Fruit fly (Drosophila melanogaster) whole organism, embryonic: Measurements from ENCODE around the gene CG34348.

Experiments
- ATbp ChIP-seq: fragments of 200-800 bp; sonication (Bioruptor generic); optimal IDR thresholded peaks from 2 replicates; lab custom pipeline; 2017; ENCODE audit warnings: missing biosample characterization, mild to moderate bottlenecking, missing genetic modification characterization, missing genetic modification reagents
- Aef1 ChIP-seq: fragments of 200-800 bp; sonication (Bioruptor generic); IDR thresholded peaks from 3 replicates; pipeline ENCODE4 v1.3.6; 2022; ENCODE audit warnings: missing biosample characterization, missing genetic modification characterization
- CG10959 ChIP-seq: fragments of 200-800 bp; sonication (Bioruptor generic); IDR thresholded peaks from 2 replicates; pipeline ENCODE4 v1.3.6; 2022; ENCODE audit warnings: missing biosample characterization, missing genetic modification characterization
- CG11093 ChIP-seq: fragments of 200-800 bp; sonication (Bioruptor generic); IDR thresholded peaks from 3 replicates; pipeline ENCODE4 v1.3.6; 2022; ENCODE audit warnings: missing biosample characterization, missing genetic modification characterization
- CG11398 ChIP-seq: fragments of 200-800 bp; sonication (Bioruptor generic); optimal IDR thresholded peaks from 2 replicates; lab custom pipeline; 2016; ENCODE audit warnings: missing biosample characterization, missing genetic modification characterization
- CG12219 ChIP-seq: fragments of 200-800 bp; sonication (Bioruptor generic); optimal IDR thresholded peaks from 3 replicates; lab custom pipeline; 2018; ENCODE audit warnings: missing biosample characterization, mild to moderate bottlenecking, missing genetic modification characterization
- CG13624 ChIP-seq: fragments of 200-800 bp; sonication (Bioruptor generic); optimal IDR thresholded peaks from 2 replicates; lab custom pipeline; 2016; ENCODE audit warnings: missing biosample characterization, missing genetic modification characterization
- CG13775 ChIP-seq: fragments of 200-800 bp; sonication (Bioruptor generic); optimal IDR thresholded peaks from 3 replicates; lab custom pipeline; 2017; ENCODE audit warnings: missing biosample characterization, mild to moderate bottlenecking, missing genetic modification characterization
- CG14014 ChIP-seq: fragments of 200-800 bp; sonication (Bioruptor generic); IDR thresholded peaks from 2 replicates; pipeline ENCODE4 v1.3.6; 2022; ENCODE audit warnings: missing biosample characterization, missing genetic modification characterization
- CG14860 ChIP-seq: fragments of 200-800 bp; sonication (Bioruptor generic); IDR thresholded peaks from 3 replicates; pipeline ENCODE4 v1.3.6; 2022; ENCODE audit warnings: missing biosample characterization, missing genetic modification characterization; ENCODE audit not compliant: partially characterized antibody
- CG1529 ChIP-seq: fragments of 200-800 bp; sonication (Bioruptor generic); optimal IDR thresholded peaks from 3 replicates; lab custom pipeline; 2018; ENCODE audit warnings: missing biosample characterization, missing genetic modification characterization
- CG16813 ChIP-seq: fragments of 200-800 bp; sonication (Bioruptor generic); IDR thresholded peaks from 3 replicates; pipeline ENCODE4 v1.3.6; 2022; ENCODE audit warnings: missing biosample characterization, missing genetic modification characterization; ENCODE audit not compliant: partially characterized antibody
- CG2202 ChIP-seq: fragments of 200-800 bp; sonication (Bioruptor generic); optimal IDR thresholded peaks from 2 replicates; lab custom pipeline; 2018; ENCODE audit warnings: missing biosample characterization, mild to moderate bottlenecking, missing genetic modification characterization
- CG3163 ChIP-seq: fragments of 200-800 bp; sonication (Bioruptor generic); optimal IDR thresholded peaks from 3 replicates; lab custom pipeline; 2016; ENCODE audit warnings: missing biosample characterization, missing genetic modification characterization
- CG42726 ChIP-seq: fragments of 200-800 bp; sonication (Bioruptor generic); IDR thresholded peaks from 2 replicates; pipeline ENCODE4 v1.3.6; 2022; ENCODE audit warnings: missing biosample characterization, missing genetic modification characterization; ENCODE audit not compliant: partially characterized antibody
- CG4617 ChIP-seq: fragments of 200-800 bp; sonication (Bioruptor generic); optimal IDR thresholded peaks from 3 replicates; lab custom pipeline; 2016; ENCODE audit warnings: missing biosample characterization, missing genetic modification characterization, borderline replicate concordance
- CG5245 ChIP-seq: fragments of 200-800 bp; sonication (Bioruptor generic); optimal IDR thresholded peaks from 3 replicates; lab custom pipeline; 2016; ENCODE audit warnings: missing biosample characterization, missing genetic modification characterization
- CG6854 ChIP-seq: fragments of 200-800 bp; sonication (Bioruptor generic); optimal IDR thresholded peaks from 3 replicates; lab custom pipeline; 2017; ENCODE audit warnings: missing biosample characterization, mild to moderate bottlenecking, missing genetic modification characterization
- CG7839 ChIP-seq: fragments of 200-800 bp; sonication (Bioruptor generic); optimal IDR thresholded peaks from 3 replicates; lab custom pipeline; 2018; ENCODE audit warnings: missing biosample characterization, mild to moderate bottlenecking, missing genetic modification characterization, moderate library complexity
- CG9215 ChIP-seq: fragments of 200-800 bp; sonication (Bioruptor generic); IDR thresholded peaks from 2 replicates; pipeline ENCODE4 v1.3.6; 2022; ENCODE audit warnings: missing biosample characterization, missing genetic modification characterization
- D ChIP-seq, 2 experiments: fragments of 200-800 bp in 1 of 2; fragments of >200 bp in 1 of 2; sonication (Bioruptor generic) in 1 of 2; optimal IDR thresholded peaks; 2 replicates in 1 of 2; 3 replicates in 1 of 2; lab custom pipeline; 2017; ENCODE audit warnings: mild to moderate bottlenecking in 1 of 2, missing biosample characterization in 1 of 2, missing genetic modification characterization in 1 of 2, missing genetic modification reagents in 1 of 2
- Dfd ChIP-seq, 2 experiments: fragments of >200 bp; optimal IDR thresholded peaks; 2 replicates each; lab custom pipeline; 2017; ENCODE audit warnings: missing biosample characterization in 2 of 2, missing genetic modification characterization in 2 of 2
- Dref ChIP-seq: fragments of 200-800 bp; sonication (Bioruptor generic); IDR thresholded peaks from 2 replicates; pipeline ENCODE4 v1.3.6; 2022; ENCODE audit warnings: missing biosample characterization, missing genetic modification characterization
- Ets97D ChIP-seq: fragments of 200-800 bp; sonication (Bioruptor generic); optimal IDR thresholded peaks from 3 replicates; lab custom pipeline; 2016; ENCODE audit warnings: missing biosample characterization, missing genetic modification characterization
- GATAe ChIP-seq: fragments of 200-800 bp; sonication (Bioruptor generic); conservative IDR thresholded peaks from 2 replicates; pipeline ENCODE4 v1.3.6; 2022; ENCODE audit warnings: missing biosample characterization, missing genetic modification characterization
- Lpt ChIP-seq: fragments of >200 bp; optimal IDR thresholded peaks from 2 replicates; lab custom pipeline; 2018; ENCODE audit warnings: missing biosample characterization, missing genetic modification characterization
- Med ChIP-seq: fragments of 200-800 bp; sonication (Bioruptor generic); peaks from one replicate; lab custom pipeline; 2016; ENCODE audit warnings: missing biosample characterization, missing genetic modification characterization, mild to moderate bottlenecking, inconsistent platforms, moderate library complexity
- Meics ChIP-seq: fragments of 200-800 bp; sonication (Bioruptor generic); optimal IDR thresholded peaks from 2 replicates; lab custom pipeline; 2017; ENCODE audit warnings: missing biosample characterization, mild to moderate bottlenecking, missing genetic modification characterization
- Opbp ChIP-seq: fragments of 200-800 bp; sonication (Bioruptor generic); IDR thresholded peaks from 3 replicates; pipeline ENCODE4 v1.3.6; 2022; ENCODE audit warnings: missing biosample characterization, missing genetic modification characterization; ENCODE audit not compliant: partially characterized antibody
- Pdp1 ChIP-seq, 2 experiments: fragments of 200-800 bp; sonication (Bioruptor generic); optimal IDR thresholded peaks; 3 replicates each; lab custom pipeline; 2016; ENCODE audit warnings: missing biosample characterization in 2 of 2, missing genetic modification characterization in 2 of 2, mild to moderate bottlenecking in 1 of 2, moderate library complexity in 1 of 2
- Scr ChIP-seq: fragments of 200-800 bp; sonication (Bioruptor generic); IDR thresholded peaks from 2 replicates; pipeline ENCODE4 v1.3.6; 2022; ENCODE audit warnings: missing biosample characterization, missing genetic modification characterization; ENCODE audit not compliant: partially characterized antibody
- ato ChIP-seq: fragments of 200-800 bp; sonication (Bioruptor generic); IDR thresholded peaks from 2 replicates; pipeline ENCODE4 v1.3.6; 2022; ENCODE audit warnings: missing biosample characterization, missing genetic modification characterization; ENCODE audit not compliant: partially characterized antibody
- bigmax ChIP-seq: fragments of 200-800 bp; sonication (Bioruptor generic); optimal IDR thresholded peaks from 2 replicates; lab custom pipeline; 2018; ENCODE audit warnings: missing biosample characterization, mild to moderate bottlenecking, missing genetic modification characterization
- danr ChIP-seq: fragments of 200-800 bp; sonication (Bioruptor generic); IDR thresholded peaks from 2 replicates; pipeline ENCODE4 v1.3.6; 2022; ENCODE audit warnings: missing biosample characterization, missing genetic modification characterization
- fru ChIP-seq: fragments of >200 bp; optimal IDR thresholded peaks from 2 replicates; lab custom pipeline; 2017
- gsb-n ChIP-seq: fragments of 200-800 bp; sonication (Bioruptor generic); optimal IDR thresholded peaks from 3 replicates; lab custom pipeline; 2018; ENCODE audit warnings: missing biosample characterization, mild to moderate bottlenecking, missing genetic modification characterization
- knrl ChIP-seq: fragments of 200-800 bp; sonication (Bioruptor generic); IDR thresholded peaks from 3 replicates; pipeline ENCODE4 v1.3.6; 2022; ENCODE audit warnings: missing biosample characterization, missing genetic modification characterization; ENCODE audit not compliant: partially characterized antibody
- otp ChIP-seq: fragments of 200-800 bp; sonication (Bioruptor generic); IDR thresholded peaks from 3 replicates; pipeline ENCODE4, ENCODE4 v1.3.6; 2022; ENCODE audit warnings: missing biosample characterization, missing genetic modification characterization
- p53 ChIP-seq: fragments of 200-800 bp; sonication (Bioruptor generic); optimal IDR thresholded peaks from 2 replicates; lab custom pipeline; 2016; ENCODE audit warnings: missing biosample characterization, missing genetic modification characterization
- prd ChIP-seq, 3 experiments: fragments of >200 bp in 2 of 3; fragments of 200-800 bp in 1 of 3; sonication (Bioruptor generic) in 1 of 3; optimal IDR thresholded peaks in 2 of 3; IDR thresholded peaks in 1 of 3; 2 replicates in 2 of 3; 3 replicates in 1 of 3; pipeline versions ENCODE4 v1.3.6 to Lab custom; 2017 to 2022; ENCODE audit warnings: missing biosample characterization in 1 of 3, missing genetic modification characterization in 1 of 3
- sisA ChIP-seq: fragments of 200-800 bp; sonication (Bioruptor generic); IDR thresholded peaks from 2 replicates; pipeline ENCODE4 v1.3.6; 2022; ENCODE audit warnings: missing biosample characterization, missing genetic modification characterization
- stc ChIP-seq: fragments of 200-800 bp; sonication (Bioruptor generic); IDR thresholded peaks from 2 replicates; pipeline ENCODE4 v1.3.6; 2022; ENCODE audit warnings: missing biosample characterization, missing genetic modification characterization
- tll ChIP-seq, 2 experiments: fragments of 200-800 bp in 1 of 2; fragments of >200 bp in 1 of 2; sonication (Bioruptor generic) in 1 of 2; optimal IDR thresholded peaks; 2 replicates each; lab custom pipeline; 2017 to 2019; ENCODE audit warnings: missing biosample characterization in 2 of 2, missing genetic modification characterization in 2 of 2, mild to moderate bottlenecking in 1 of 2, moderate library complexity in 1 of 2
- unc-4 ChIP-seq: fragments of 200-800 bp; sonication (Bioruptor generic); IDR thresholded peaks from 2 replicates; pipeline ENCODE4 v1.3.6; 2022; ENCODE audit warnings: missing biosample characterization, missing genetic modification characterization; ENCODE audit not compliant: partially characterized antibody
- zf30C ChIP-seq: fragments of 200-800 bp; sonication (Bioruptor generic); optimal IDR thresholded peaks from 3 replicates; lab custom pipeline; 2018; ENCODE audit warnings: missing biosample characterization, mild to moderate bottlenecking, missing genetic modification characterization
- zfh1 ChIP-seq: fragments of 200-800 bp; sonication (Bioruptor generic); IDR thresholded peaks from 3 replicates; pipeline ENCODE4 v1.3.6; 2022; ENCODE audit warnings: missing biosample characterization, missing genetic modification characterization

CG34348 gene

DNA sequence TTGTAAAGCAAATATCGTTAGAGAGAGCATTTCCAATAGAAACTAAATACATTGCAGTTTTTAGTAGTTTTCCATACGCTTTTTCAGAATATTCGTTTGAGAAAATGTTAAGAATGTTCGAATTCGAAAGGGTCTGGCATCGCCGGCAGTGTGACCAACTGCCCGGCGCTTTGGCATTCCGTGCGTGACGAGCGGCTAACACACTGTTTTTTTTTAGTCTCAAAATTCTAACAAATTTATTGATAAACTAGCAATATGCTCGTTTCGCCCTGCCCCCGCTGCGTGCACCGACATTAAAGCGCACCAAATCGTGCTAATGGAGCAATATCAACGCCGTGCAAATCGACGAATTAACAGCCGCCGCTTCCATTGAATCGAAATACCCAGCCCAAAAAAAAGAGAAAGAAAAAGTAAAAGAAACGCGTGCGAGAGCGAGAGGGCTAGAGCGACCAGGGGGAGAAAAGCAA is 16.1 kb downstream of the CG34348 start, which contains the start of gene dsh (continued):
- TF ChIP-seq prd (optimal IDR thresholded peaks at IDR 0.05; lab: Kevin White, UChicago) (no peak), prd (GFP tag; IDR thresholded peaks at IDR 0.05; lab: Robert Waterston, UW) (0 out of 3 replicates have a peak, but pooled peaks have one; percentile 14), CG14014 (no peak), Scr (peak; percentile 59), CG4617 (GFP tag; lab: Kevin White, UChicago) (peak; percentile 87)

DNA sequence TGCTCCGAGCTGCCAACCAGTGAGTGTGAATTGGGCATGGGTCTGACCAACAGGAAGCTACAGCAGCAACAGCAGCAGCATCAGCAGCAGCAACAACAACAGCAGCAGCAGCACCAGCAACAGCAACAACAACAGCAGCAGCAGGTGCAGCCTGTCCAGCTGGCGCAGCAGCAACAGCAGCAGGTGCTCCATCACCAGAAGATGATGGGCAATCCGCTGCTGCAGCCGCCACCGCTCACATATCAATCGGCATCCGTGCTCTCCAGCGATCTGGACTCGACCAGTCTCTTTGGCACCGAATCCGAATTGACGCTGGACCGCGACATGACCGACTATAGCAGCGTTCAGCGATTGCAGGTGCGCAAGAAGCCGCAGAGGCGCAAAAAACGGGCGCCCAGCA is 17.0 kb downstream of the CG34348 start:
- TF ChIP-seq stc (GFP tag; lab: Robert Waterston, UW): no peak
- peak in 1 of 2 experiments; percentile 56 for TF ChIP-seq Dfd (GFP tag; optimal IDR thresholded peaks at IDR 0.05; lab: Kevin White, UChicago)
- TF ChIP-seq Med (GFP tag; lab: Kevin White, UChicago): peak; percentile 8
- TF ChIP-seq, all 482 proteins: peak for 2

DNA sequence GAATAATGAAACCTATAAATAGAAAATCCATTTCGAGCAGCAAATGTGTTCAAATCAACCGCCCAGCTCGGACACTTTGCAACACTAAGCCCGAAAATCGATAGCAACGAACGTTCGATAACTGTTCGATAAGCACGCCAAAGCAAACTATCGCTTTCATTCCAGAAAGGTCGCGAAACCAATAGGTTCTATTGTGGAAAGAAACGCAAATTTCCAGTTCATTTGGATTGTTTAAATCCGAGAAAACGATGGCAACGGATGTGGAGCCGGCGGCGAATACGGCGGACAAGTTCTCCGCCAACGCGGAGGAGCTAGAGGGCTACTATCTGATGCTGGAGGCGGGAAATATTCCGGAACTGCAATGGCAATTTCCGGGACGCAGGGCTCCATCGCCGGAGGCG is 19.4 kb downstream of the CG34348 start, which contains the start of gene Pa1:
Gene Pa1 (plus strand): TSS at position 156 of the 401 bp plus-strand sequence.
- TF ChIP-seq CG3163 (no peak), bigmax (GFP tag; lab: Kevin White, UChicago) (no peak), D (optimal IDR thresholded peaks at IDR 0.05; lab: Kevin White, UChicago) (no peak), D (GFP tag; optimal IDR thresholded peaks at IDR 0.05; lab: Kevin White, UChicago) (no peak), unc-4 (peak; percentile 71), CG42726 (no peak), zfh1 (GFP tag; lab: Robert Waterston, UW) (no peak), CG4617 (GFP tag; lab: Kevin White, UChicago) (no peak), knrl (GFP tag; lab: Robert Waterston, UW) (peak; percentile 49; the same call in 2 of the 3 replicates), CG7839 (tag; lab: Kevin White, UChicago) (no peak), p53 (GFP tag; lab: Kevin White, UChicago) (no peak), ato (GFP tag; lab: Robert Waterston, UW) (peak; percentile 39; the same call in 1 of the 2 replicates), CG1529 (no peak), CG2202 (tag; lab: Kevin White, UChicago) (no peak), CG12219 (GFP tag; lab: Kevin White, UChicago) (no peak), Dref (GFP tag; lab: Robert Waterston, UW) (peak; percentile 88), zf30C (no peak), CG13624 (GFP tag; lab: Kevin White, UChicago) (no peak), CG10959 (no peak), fru (lab: Kevin White, UChicago) (no peak), otp (no peak), CG11398 (no peak), CG5245 (GFP tag; lab: Kevin White, UChicago) (no peak), ATbp (GFP tag; lab: Kevin White, UChicago) (no peak), tll (GFP tag; optimal IDR thresholded peaks at IDR 0.05; lab: Kevin White, UChicago) (no peak), gsb-n (tag; lab: Kevin White, UChicago) (no peak), Aef1 (GFP tag; lab: Robert Waterston, UW) (no peak), Lpt (no peak), CG6854 (GFP tag; lab: Kevin White, UChicago) (no peak), Meics (no peak), GATAe (no peak), sisA (GFP tag; lab: Robert Waterston, UW) (no peak), CG16813 (peak; percentile 61), Opbp (GFP tag; lab: Robert Waterston, UW) (peak; percentile 68; the same call in 2 of the 3 replicates), Ets97D (peak; percentile 56), CG9215 (GFP tag; lab: Robert Waterston, UW) (no peak), Pdp1 (GFP tag; optimal IDR thresholded peaks at IDR 0.05; lab: Kevin White, UChicago) (peak in 1 of 2 experiments; percentile 31), CG11093 (GFP tag; lab: Robert Waterston, UW) (no peak), CG13775 (GFP tag; lab: Kevin White, UChicago) (no peak), danr (GFP tag; lab: Robert Waterston, UW) (no peak), CG14860 (no peak)
